Fruit fly (Drosophila melanogaster) whole organism, prepupa: Measurements from ENCODE around the gene CG6409.
A peak's percentile ranks its signal among the peaks of the same experiment; 100 is the strongest.

Source experiments
- Blimp-1 ChIP-seq: fragments of 200-800 bp; sonication (Bioruptor generic); optimal IDR thresholded peaks from 3 replicates; lab custom pipeline; 2017; ENCODE audit warnings: missing biosample characterization, missing genetic modification characterization, mild to moderate bottlenecking, moderate library complexity, missing genetic modification reagents
- CG10631 ChIP-seq: fragments of 200-800 bp; sonication (Bioruptor generic); optimal IDR thresholded peaks from 2 replicates; lab custom pipeline; 2016; ENCODE audit warnings: missing biosample characterization, missing genetic modification characterization
- CG10669 ChIP-seq: fragments of 200-800 bp; sonication (Bioruptor generic); optimal IDR thresholded peaks from 3 replicates; lab custom pipeline; 2018; ENCODE audit warnings: missing biosample characterization, mild to moderate bottlenecking, missing genetic modification characterization, moderate library complexity
- CG11294 ChIP-seq: fragments of 200-800 bp; sonication (Bioruptor generic); IDR thresholded peaks from 2 replicates; pipeline ENCODE4 v1.3.6; 2022; ENCODE audit warnings: missing biosample characterization, missing genetic modification characterization
- CG11762 ChIP-seq: fragments of 200-800 bp; sonication (Bioruptor generic); optimal IDR thresholded peaks from 3 replicates; lab custom pipeline; 2016; ENCODE audit warnings: missing biosample characterization, missing genetic modification characterization; ENCODE audit not compliant: insufficient read depth
- CG11902 ChIP-seq: fragments of 200-800 bp; sonication (Bioruptor generic); optimal IDR thresholded peaks from 3 replicates; lab custom pipeline; 2016; ENCODE audit warnings: missing biosample characterization, missing genetic modification characterization
- CG16779 ChIP-seq: fragments of 200-800 bp; sonication (Bioruptor generic); optimal IDR thresholded peaks from 3 replicates; lab custom pipeline; 2017; ENCODE audit warnings: missing biosample characterization, mild to moderate bottlenecking, missing genetic modification characterization
- CG3032 ChIP-seq: fragments of 200-800 bp; optimal IDR thresholded peaks from 2 replicates; lab custom pipeline; 2019; ENCODE audit warnings: missing biosample characterization, mild to moderate bottlenecking, missing genetic modification characterization, moderate library complexity
- CG31627 ChIP-seq: fragments of 200-800 bp; sonication (Bioruptor generic); optimal IDR thresholded peaks from 3 replicates; lab custom pipeline; 2016; ENCODE audit warnings: missing biosample characterization, missing genetic modification characterization
- CG32006 ChIP-seq: fragments of 200-800 bp; sonication (Bioruptor generic); optimal IDR thresholded peaks from 3 replicates; lab custom pipeline; 2017; ENCODE audit warnings: missing biosample characterization, mild to moderate bottlenecking, missing genetic modification characterization
- CG34406 ChIP-seq: fragments of 200-800 bp; sonication (Bioruptor generic); optimal IDR thresholded peaks from 3 replicates; lab custom pipeline; 2016; ENCODE audit warnings: missing biosample characterization, missing genetic modification characterization
- CG3919 ChIP-seq: fragments of 200-800 bp; sonication (Bioruptor generic); optimal IDR thresholded peaks from 3 replicates; lab custom pipeline; 2016; ENCODE audit warnings: missing biosample characterization, missing genetic modification characterization
- CG4318 ChIP-seq: fragments of 200-800 bp; sonication (Bioruptor generic); optimal IDR thresholded peaks from 3 replicates; lab custom pipeline; 2017; ENCODE audit warnings: missing biosample characterization, mild to moderate bottlenecking, missing genetic modification characterization
- CG6163 ChIP-seq: fragments of 200-800 bp; sonication (Bioruptor generic); IDR thresholded peaks from 3 replicates; pipeline ENCODE4 v1.3.6; 2022; ENCODE audit warnings: missing biosample characterization, missing genetic modification characterization
- CG6276 ChIP-seq: fragments of 200-800 bp; sonication (Bioruptor generic); optimal IDR thresholded peaks from 2 replicates; lab custom pipeline; 2017; ENCODE audit warnings: missing biosample characterization, mild to moderate bottlenecking, missing genetic modification characterization
- CG6808 ChIP-seq: fragments of 200-800 bp; sonication (Bioruptor generic); optimal IDR thresholded peaks from 3 replicates; lab custom pipeline; 2017; ENCODE audit warnings: missing biosample characterization, missing genetic modification characterization, mild to moderate bottlenecking, moderate library complexity, missing genetic modification reagents
- CG6854 ChIP-seq: fragments of 200-800 bp; sonication (Bioruptor generic); optimal IDR thresholded peaks from 2 replicates; lab custom pipeline; 2017; ENCODE audit warnings: missing biosample characterization, mild to moderate bottlenecking, missing genetic modification characterization
- CG7368 ChIP-seq: fragments of 200-800 bp; sonication (Bioruptor generic); optimal IDR thresholded peaks from 3 replicates; lab custom pipeline; 2016; ENCODE audit warnings: missing biosample characterization, missing genetic modification characterization
- CG8119 ChIP-seq: fragments of 200-800 bp; sonication (Bioruptor generic); IDR thresholded peaks from 3 replicates; pipeline ENCODE4 v1.3.6; 2022; ENCODE audit warnings: missing biosample characterization, missing genetic modification characterization
- CG9139 ChIP-seq: fragments of 200-800 bp; sonication (Bioruptor generic); optimal IDR thresholded peaks from 3 replicates; lab custom pipeline; 2017; ENCODE audit warnings: missing biosample characterization, mild to moderate bottlenecking, missing genetic modification characterization
- Eip75B ChIP-seq: fragments of 200-800 bp; sonication (Bioruptor generic); optimal IDR thresholded peaks from 3 replicates; lab custom pipeline; 2016; ENCODE audit warnings: missing biosample characterization, missing genetic modification characterization
- Eip78C ChIP-seq: fragments of 200-800 bp; sonication (Bioruptor generic); peaks from one replicate; lab custom pipeline; 2016; ENCODE audit warnings: missing biosample characterization, missing genetic modification characterization
- Ets21C ChIP-seq: fragments of 200-800 bp; sonication (Bioruptor generic); optimal IDR thresholded peaks from 3 replicates; lab custom pipeline; 2016; ENCODE audit warnings: missing biosample characterization, missing genetic modification characterization
- Ets96B ChIP-seq: fragments of 200-800 bp; optimal IDR thresholded peaks from 2 replicates; lab custom pipeline; 2019; ENCODE audit warnings: missing biosample characterization, mild to moderate bottlenecking, missing genetic modification characterization, moderate library complexity
- Gug ChIP-seq: fragments of 200-800 bp; sonication (Bioruptor generic); IDR thresholded peaks from 2 replicates; pipeline ENCODE4 v1.3.6; 2022; ENCODE audit warnings: missing biosample characterization, missing genetic modification characterization
- Hr4 ChIP-seq: fragments of 200-800 bp; sonication (Bioruptor generic); optimal IDR thresholded peaks from 3 replicates; lab custom pipeline; 2016; ENCODE audit warnings: missing biosample characterization, missing genetic modification characterization
- Lpt ChIP-seq: fragments of 200-800 bp; sonication (Bioruptor generic); optimal IDR thresholded peaks from 3 replicates; lab custom pipeline; 2016; ENCODE audit warnings: missing biosample characterization, missing genetic modification characterization
- Met ChIP-seq: fragments of 200-800 bp; sonication (Bioruptor generic); optimal IDR thresholded peaks from 3 replicates; lab custom pipeline; 2016; ENCODE audit warnings: missing biosample characterization, missing genetic modification characterization
- OdsH ChIP-seq: fragments of 200-800 bp; sonication (Bioruptor generic); optimal IDR thresholded peaks from 3 replicates; lab custom pipeline; 2016; ENCODE audit warnings: missing biosample characterization, missing genetic modification characterization
- Smox ChIP-seq: fragments of 200-800 bp; sonication (Bioruptor generic); optimal IDR thresholded peaks from 3 replicates; lab custom pipeline; 2016; ENCODE audit warnings: missing biosample characterization, missing genetic modification characterization
- Sox102F ChIP-seq: fragments of 200-800 bp; sonication (Bioruptor generic); optimal IDR thresholded peaks from 2 replicates; lab custom pipeline; 2016; ENCODE audit warnings: missing biosample characterization, mild to moderate bottlenecking, missing genetic modification characterization
- Sox15 ChIP-seq: fragments of 200-800 bp; sonication (Bioruptor generic); optimal IDR thresholded peaks from 3 replicates; lab custom pipeline; 2016; ENCODE audit warnings: missing biosample characterization, missing genetic modification characterization
- achi ChIP-seq: fragments of 200-800 bp; sonication (Bioruptor generic); optimal IDR thresholded peaks from 3 replicates; lab custom pipeline; 2016; ENCODE audit warnings: missing biosample characterization, missing genetic modification characterization
- acj6 ChIP-seq: fragments of 200-800 bp; sonication (Bioruptor generic); optimal IDR thresholded peaks from 3 replicates; lab custom pipeline; 2016; ENCODE audit warnings: missing biosample characterization, missing genetic modification characterization
- cyc ChIP-seq: fragments of 200-800 bp; sonication (Bioruptor generic); optimal IDR thresholded peaks from 3 replicates; lab custom pipeline; 2016; ENCODE audit warnings: missing biosample characterization, missing genetic modification characterization
- dac ChIP-seq: fragments of 200-800 bp; sonication (Bioruptor generic); optimal IDR thresholded peaks from 2 replicates; lab custom pipeline; 2017; ENCODE audit warnings: missing biosample characterization, mild to moderate bottlenecking, missing genetic modification characterization
- eg ChIP-seq: fragments of 200-800 bp; sonication (Bioruptor generic); IDR thresholded peaks from 3 replicates; pipeline ENCODE4 v1.3.6; 2022; ENCODE audit warnings: missing biosample characterization, missing genetic modification characterization
- esn ChIP-seq: fragments of 200-800 bp; sonication (Bioruptor generic); optimal IDR thresholded peaks from 2 replicates; lab custom pipeline; 2016; ENCODE audit warnings: missing biosample characterization, mild to moderate bottlenecking, missing genetic modification characterization, moderate library complexity
- fd59A ChIP-seq: fragments of 200-800 bp; sonication (Bioruptor generic); optimal IDR thresholded peaks from 2 replicates; lab custom pipeline; 2017; ENCODE audit warnings: missing biosample characterization, mild to moderate bottlenecking, missing genetic modification characterization, missing genetic modification reagents
- fd85E ChIP-seq: fragments of 200-800 bp; sonication (Bioruptor generic); optimal IDR thresholded peaks from 3 replicates; lab custom pipeline; 2016; ENCODE audit warnings: missing biosample characterization, missing genetic modification characterization
- fkh ChIP-seq: fragments of 200-800 bp; sonication (Bioruptor generic); optimal IDR thresholded peaks from 3 replicates; lab custom pipeline; 2017; ENCODE audit warnings: missing biosample characterization, mild to moderate bottlenecking, missing genetic modification characterization, moderate library complexity
- lz ChIP-seq: fragments of 200-800 bp; sonication (Bioruptor generic); optimal IDR thresholded peaks from 3 replicates; lab custom pipeline; 2016; ENCODE audit warnings: missing biosample characterization, missing genetic modification characterization
- net ChIP-seq: fragments of 200-800 bp; sonication (Bioruptor generic); optimal IDR thresholded peaks from 3 replicates; lab custom pipeline; 2016; ENCODE audit warnings: missing biosample characterization, missing genetic modification characterization
- pdm3 ChIP-seq: fragments of 200-800 bp; sonication (Bioruptor generic); optimal IDR thresholded peaks from 3 replicates; lab custom pipeline; 2016; ENCODE audit warnings: missing biosample characterization, missing genetic modification characterization
- salr ChIP-seq, 2 experiments: fragments of 200-800 bp; sonication (Bioruptor generic); optimal IDR thresholded peaks; 3 replicates each; lab custom pipeline; 2016 to 2018; ENCODE audit warnings: missing biosample characterization in 2 of 2, missing genetic modification characterization in 2 of 2, mild to moderate bottlenecking in 1 of 2
- spab ChIP-seq: fragments of 200-800 bp; sonication (Bioruptor generic); optimal IDR thresholded peaks from 2 replicates; lab custom pipeline; 2017; ENCODE audit warnings: missing biosample characterization, mild to moderate bottlenecking, missing genetic modification characterization, missing genetic modification reagents
- svp ChIP-seq: fragments of 200-800 bp; sonication (Bioruptor generic); peaks from one replicate; lab custom pipeline; 2016; ENCODE audit warnings: missing biosample characterization, missing genetic modification characterization
- topi ChIP-seq: fragments of 200-800 bp; sonication (Bioruptor generic); optimal IDR thresholded peaks from 3 replicates; lab custom pipeline; 2016; ENCODE audit warnings: missing biosample characterization, missing genetic modification characterization

The CG6409 gene

dm6 chr3L:10904770-10905169 lies 22.6 kb upstream of the CG6409 start (continued):
- no peak for TF ChIP-seq Ets21C (GFP tag; lab: Kevin White, UChicago)
- TF ChIP-seq CG10631 (GFP tag; lab: Kevin White, UChicago): peak; percentile 46
- TF ChIP-seq CG6276 (GFP tag; lab: Kevin White, UChicago): no peak

- peak; percentile 11 for TF ChIP-seq Ets96B (tag; lab: Kevin White, UChicago)
- TF ChIP-seq CG32006: peak; percentile 76
- no peak for TF ChIP-seq Smox (GFP tag; lab: Kevin White, UChicago)
- TF ChIP-seq CG7368 (GFP tag; lab: Kevin White, UChicago): no peak
- TF ChIP-seq Met: no peak
- peak; percentile 23 for TF ChIP-seq acj6
- TF ChIP-seq CG3032 (tag; lab: Kevin White, UChicago): peak; percentile 37
- TF ChIP-seq CG4318 (GFP tag; lab: Kevin White, UChicago): peak; percentile 54
- TF ChIP-seq CG10669 (GFP tag; lab: Kevin White, UChicago): peak; percentile 12
- no peak for TF ChIP-seq Blimp-1 (GFP tag; lab: Kevin White, UChicago)
- no peak for TF ChIP-seq fkh (GFP tag; lab: Kevin White, UChicago)
- TF ChIP-seq CG6276 (GFP tag; lab: Kevin White, UChicago): peak; percentile 61
- no peak for TF ChIP-seq Eip75B (GFP tag; lab: Kevin White, UChicago)
- TF ChIP-seq Hr4: peak; percentile 22
- TF ChIP-seq CG6163 (GFP tag; lab: Robert Waterston, UW): no peak; the same call in 2 of the 3 replicates
- TF ChIP-seq lz (GFP tag; lab: Kevin White, UChicago): no peak
- peak; percentile 16 for TF ChIP-seq dac (GFP tag; lab: Kevin White, UChicago)
- TF ChIP-seq pdm3 (GFP tag; lab: Kevin White, UChicago): no peak
- no peak for TF ChIP-seq CG11294 (GFP tag; lab: Robert Waterston, UW)
- TF ChIP-seq cyc (GFP tag; lab: Kevin White, UChicago): peak; percentile 6
- no peak for TF ChIP-seq CG31627 (GFP tag; lab: Kevin White, UChicago)
- TF ChIP-seq achi (GFP tag; lab: Kevin White, UChicago): peak; percentile 4
- TF ChIP-seq Lpt: peak; percentile 13
- TF ChIP-seq OdsH (GFP tag; lab: Kevin White, UChicago): peak; percentile 32
- TF ChIP-seq svp (GFP tag; lab: Kevin White, UChicago): peak; percentile 68
- no peak for TF ChIP-seq CG6854 (GFP tag; lab: Kevin White, UChicago)
- TF ChIP-seq CG6808 (GFP tag; lab: Kevin White, UChicago): no peak
- TF ChIP-seq topi (GFP tag; lab: Kevin White, UChicago): peak; percentile 31
- TF ChIP-seq salr (GFP tag; optimal IDR thresholded peaks at IDR 0.05; lab: Kevin White, UChicago): peak in 1 of 2 experiments; percentile 37
- no peak for TF ChIP-seq CG9139 (GFP tag; lab: Kevin White, UChicago)
- no peak for TF ChIP-seq fd59A (GFP tag; lab: Kevin White, UChicago)
- no peak for TF ChIP-seq CG34406 (GFP tag; lab: Kevin White, UChicago)
- TF ChIP-seq CG16779 (tag; lab: Kevin White, UChicago): peak; percentile 13
- peak; percentile 38 for TF ChIP-seq CG10631 (GFP tag; lab: Kevin White, UChicago)
- no peak for TF ChIP-seq CG11902 (GFP tag; lab: Kevin White, UChicago)
- TF ChIP-seq fd85E (GFP tag; lab: Kevin White, UChicago): no peak
- TF ChIP-seq spab: no peak
- TF ChIP-seq Gug (GFP tag; lab: Robert Waterston, UW): no peak
- TF ChIP-seq esn (GFP tag; lab: Kevin White, UChicago): peak; percentile 27
- TF ChIP-seq CG11762 (GFP tag; lab: Kevin White, UChicago): no peak
- TF ChIP-seq Sox102F (GFP tag; lab: Kevin White, UChicago): no peak
- TF ChIP-seq CG8119: peak; percentile 53; the same call in 2 of the 3 replicates
- no peak for TF ChIP-seq CG3919 (GFP tag; lab: Kevin White, UChicago)
- TF ChIP-seq eg: 0 out of 3 replicates have a peak, but pooled peaks have one; percentile 30
- TF ChIP-seq Sox15: no peak
- no peak for TF ChIP-seq net (GFP tag; lab: Kevin White, UChicago)
- peak; percentile 80 for TF ChIP-seq Eip78C (GFP tag; lab: Kevin White, UChicago)
- TF ChIP-seq, all 60 proteins: peak for 22
Observed at dm6 chr3L:10903449-10903848, 21.3 kb upstream of the CG6409 start.
